Worm (Caenorhabditis elegans) whole organism, early embryonic: Measurements from ENCODE around the gene mtrf-1L.

ENCODE experiments used
- B0310.2 ChIP-seq: sonication (generic microtip); optimal IDR thresholded peaks from 2 replicates; lab custom pipeline; 2016; ENCODE audit warnings: mild to moderate bottlenecking, missing genetic modification characterization, missing compliant biosample characterization
- aly-1 ChIP-seq: sonication (generic microtip); optimal IDR thresholded peaks from 2 replicates; lab custom pipeline; 2016; ENCODE audit warnings: missing genetic modification characterization, missing compliant biosample characterization
- ama-1 ChIP-seq: fragments of 150-350 bp; optimal IDR thresholded peaks from 2 replicates; lab custom pipeline; 2014
- flt-1 ChIP-seq: fragments of 200-800 bp; sonication (Bioruptor generic); IDR thresholded peaks from 2 replicates; pipeline ENCODE4 v1.3.6; 2022; ENCODE audit warnings: missing genetic modification characterization, missing compliant biosample characterization
- hmg-4 ChIP-seq: fragments of 200-800 bp; sonication (Bioruptor generic); optimal IDR thresholded peaks from 2 replicates; lab custom pipeline; 2018; ENCODE audit warnings: mild to moderate bottlenecking, missing genetic modification characterization, missing compliant biosample characterization
- tra-4 ChIP-seq: sonication (generic microtip); optimal IDR thresholded peaks from 2 replicates; lab custom pipeline; 2017; ENCODE audit warnings: missing genetic modification characterization, missing compliant biosample characterization

DNA sequence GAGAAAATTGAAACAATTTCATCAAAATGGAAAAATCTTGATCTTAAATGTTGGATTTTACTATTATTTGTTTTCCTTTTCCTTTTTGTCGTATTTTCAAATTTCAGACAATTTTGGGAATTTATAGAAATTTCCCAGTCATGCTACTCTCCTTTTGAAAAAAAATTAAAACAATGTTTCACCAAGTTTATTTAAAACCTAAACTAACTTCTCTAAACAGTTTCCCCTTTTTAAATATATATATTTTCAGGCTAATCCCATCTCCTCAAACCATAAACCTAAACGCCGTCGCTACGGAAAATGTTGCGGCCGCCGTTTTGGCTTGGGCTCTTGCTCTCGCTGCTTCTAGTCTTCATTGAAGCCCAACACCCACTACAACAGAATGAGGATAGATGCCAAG, 13.9 kb upstream of the mtrf-1L start, which contains the start of gene lam-1:
- TF ChIP-seq aly-1 (tag; lab: Kevin White, UChicago) (no peak), hmg-4 (GFP tag; lab: Kevin White, UChicago) (no peak), ama-1 (lab: Kevin White, UChicago) (no peak), flt-1 (GFP tag; lab: Robert Waterston, UW) (no peak), tra-4 (tag; lab: Kevin White, UChicago) (no peak), B0310.2 (no peak)
